Worm (Caenorhabditis elegans): Measurements from ENCODE around the gene msp-53.
A peak's percentile ranks its signal among the peaks of the same experiment; 100 is the strongest.

Gene msp-53

DNA sequence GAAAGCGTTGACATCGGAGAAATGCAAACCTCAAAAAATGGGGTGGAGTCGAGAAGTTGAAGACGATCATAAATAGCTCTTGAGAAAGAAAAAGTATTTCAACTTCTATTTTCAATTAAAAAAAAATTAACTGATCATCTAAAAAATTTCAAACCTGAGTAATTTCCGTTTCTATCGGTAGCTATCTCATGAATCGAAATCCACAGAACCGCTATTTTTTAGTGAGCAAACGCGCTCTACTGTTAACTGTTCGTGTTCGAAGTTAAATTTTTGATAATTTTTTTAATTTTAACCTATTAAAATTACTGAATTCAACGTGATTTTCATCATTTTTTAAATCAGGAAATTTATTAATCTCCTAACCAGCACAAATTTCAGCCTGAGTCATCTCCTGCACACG lies 19.0 kb upstream of the msp-53 start:
- TF ChIP-seq unc-62 (GFP tag; optimal IDR thresholded peaks at IDR 0.05) (no peak), cnd-1 (tag; optimal IDR thresholded peaks at IDR 0.05) (no peak), nhr-12 (tag; optimal IDR thresholded peaks at IDR 0.05) (no peak), elt-3 (tag; optimal IDR thresholded peaks at IDR 0.05) (no peak), blmp-1 (tag; optimal IDR thresholded peaks at IDR 0.05) (no peak), ceh-83 (GFP tag; optimal IDR thresholded peaks at IDR 0.05) (no peak), mab-5 (tag; optimal IDR thresholded peaks at IDR 0.05) (no peak), drap-1 (GFP tag; optimal IDR thresholded peaks at IDR 0.05) (no peak), ceh-43 (GFP tag; optimal IDR thresholded peaks at IDR 0.05) (no peak), snpc-4 (tag; optimal IDR thresholded peaks at IDR 0.05) (no peak), lsy-2 (tag; optimal IDR thresholded peaks at IDR 0.05) (no peak), mls-2 (tag; optimal IDR thresholded peaks at IDR 0.05) (no peak), nhr-28 (tag; optimal IDR thresholded peaks at IDR 0.05) (no peak), pha-4 (tag; optimal IDR thresholded peaks at IDR 0.05) (no peak), ceh-39 (tag; optimal IDR thresholded peaks at IDR 0.05) (no peak), sem-2 (GFP tag; optimal IDR thresholded peaks at IDR 0.05) (no peak), lin-32 (GFP tag; optimal IDR thresholded peaks at IDR 0.05) (no peak), nhr-2 (tag; optimal IDR thresholded peaks at IDR 0.05) (no peak), sptf-1 (tag; optimal IDR thresholded peaks at IDR 0.05) (no peak)

DNA sequence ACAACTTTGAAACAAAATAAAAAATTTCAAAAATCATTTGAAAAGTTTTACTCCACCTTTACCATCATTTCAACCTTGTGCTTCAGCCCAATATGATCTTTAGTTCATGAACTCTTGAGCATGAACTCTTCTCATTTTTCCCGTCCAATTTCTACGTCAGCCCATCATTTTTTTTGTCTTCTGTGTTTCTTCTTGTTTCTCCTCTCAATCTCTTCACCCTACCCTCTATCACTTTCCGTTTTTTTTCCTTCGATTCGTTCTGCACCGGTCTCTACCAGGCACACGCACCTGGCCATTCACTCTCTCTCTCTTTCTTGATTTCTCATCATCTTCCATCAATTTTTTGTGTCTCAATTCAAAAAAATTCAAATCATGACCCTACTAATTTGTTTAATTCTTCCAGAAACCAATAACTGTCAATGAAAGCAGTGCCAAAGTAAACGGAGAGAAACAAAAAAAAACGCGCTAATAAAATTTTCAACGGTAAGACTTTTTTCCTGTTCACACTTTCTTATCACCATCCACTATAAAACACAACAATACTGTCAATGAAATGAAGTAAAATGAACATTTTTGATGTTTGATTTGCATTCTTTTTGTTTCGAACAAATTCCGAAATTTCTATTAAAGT lies 18.2 kb upstream of the msp-53 start, which contains the start of gene pygo-1:
TSS of gene pygo-1 (plus strand) at position 404 of the 631 bp plus-strand sequence.
- TF ChIP-seq blmp-1 (tag; optimal IDR thresholded peaks at IDR 0.05) (no peak), flh-1 (GFP tag; optimal IDR thresholded peaks at IDR 0.05) (no peak), sem-2 (GFP tag; optimal IDR thresholded peaks at IDR 0.05) (no peak), drap-1 (GFP tag; optimal IDR thresholded peaks at IDR 0.05) (no peak), nhr-28 (tag; optimal IDR thresholded peaks at IDR 0.05) (no peak), ceh-39 (tag; optimal IDR thresholded peaks at IDR 0.05) (no peak), nhr-76 (tag; optimal IDR thresholded peaks at IDR 0.05) (no peak), unc-39 (tag; optimal IDR thresholded peaks at IDR 0.05) (no peak), lin-32 (GFP tag; optimal IDR thresholded peaks at IDR 0.05) (no peak), lin-13 (tag; optimal IDR thresholded peaks at IDR 0.05) (no peak), mep-1 (tag; optimal IDR thresholded peaks at IDR 0.05) (no peak), ceh-83 (GFP tag; optimal IDR thresholded peaks at IDR 0.05) (no peak), unc-62 (GFP tag; optimal IDR thresholded peaks at IDR 0.05) (no peak), zip-8 (tag; optimal IDR thresholded peaks at IDR 0.05) (no peak), M03D4.4 (tag; optimal IDR thresholded peaks at IDR 0.05) (no peak), snpc-4 (tag; optimal IDR thresholded peaks at IDR 0.05) (no peak), ham-2 (GFP tag; optimal IDR thresholded peaks at IDR 0.05) (no peak), ceh-43 (GFP tag; optimal IDR thresholded peaks at IDR 0.05) (no peak)

DNA sequence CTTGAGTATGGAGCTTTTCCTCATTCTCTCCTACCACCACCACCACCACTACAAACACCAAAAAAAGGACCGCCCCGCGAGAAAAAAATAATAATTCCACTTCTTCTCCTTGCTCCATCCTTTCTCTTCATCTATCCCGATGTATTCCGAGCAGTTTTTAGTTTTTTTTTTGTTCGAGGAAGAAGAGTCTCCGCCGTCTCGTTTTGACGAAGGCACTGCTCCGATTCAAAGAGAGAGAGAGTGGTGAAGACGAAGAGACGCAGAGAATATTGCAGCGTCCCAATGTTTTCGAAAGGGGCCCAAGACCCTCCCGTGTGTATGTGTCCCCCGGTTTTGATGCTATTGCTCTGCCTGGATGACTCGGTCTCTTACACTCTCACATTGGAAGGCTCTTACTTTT lies 16.3 kb upstream of the msp-53 start:
- no peak for TF ChIP-seq unc-120 (tag; optimal IDR thresholded peaks at IDR 0.05; ENCODE audit: poor library complexity, severe bottlenecking)
- no peak for TF ChIP-seq snpc-4 (tag; optimal IDR thresholded peaks at IDR 0.05)
- TF ChIP-seq blmp-1 (tag; optimal IDR thresholded peaks at IDR 0.05) = no peak
- TF ChIP-seq ces-1 (GFP tag; optimal IDR thresholded peaks at IDR 0.05) = no peak
- TF ChIP-seq pha-4 (tag; optimal IDR thresholded peaks at IDR 0.05) = no peak
- TF ChIP-seq nhr-76 (tag; optimal IDR thresholded peaks at IDR 0.05) = no peak
- TF ChIP-seq lin-32 (GFP tag; optimal IDR thresholded peaks at IDR 0.05) = no peak
- TF ChIP-seq nhr-237 (tag; optimal IDR thresholded peaks at IDR 0.05) = no peak
- no peak for TF ChIP-seq ham-2 (GFP tag; optimal IDR thresholded peaks at IDR 0.05)
- no peak for TF ChIP-seq mls-2 (tag; optimal IDR thresholded peaks at IDR 0.05)
- no peak for TF ChIP-seq drap-1 (GFP tag; optimal IDR thresholded peaks at IDR 0.05)
- TF ChIP-seq elt-3 (tag; optimal IDR thresholded peaks at IDR 0.05) = no peak
- no peak for TF ChIP-seq ceh-83 (GFP tag; optimal IDR thresholded peaks at IDR 0.05)

DNA sequence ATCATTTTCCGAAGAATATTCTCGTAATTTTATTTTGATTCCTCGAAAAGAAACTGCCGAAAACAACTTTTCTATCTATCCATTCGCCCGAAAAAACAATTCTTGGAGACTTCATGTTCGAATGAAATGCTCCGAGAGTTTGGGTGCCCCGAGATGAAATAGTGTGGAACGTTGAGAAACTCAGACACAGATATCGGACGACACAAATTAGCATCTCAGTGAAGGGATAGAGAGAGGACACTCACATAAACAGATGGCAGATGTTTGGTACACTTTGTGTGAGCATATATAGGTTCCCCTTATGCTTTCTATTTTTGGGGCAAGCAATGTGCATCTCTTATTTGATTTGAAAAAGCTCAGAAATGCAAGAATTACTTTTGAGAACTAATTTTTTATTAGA lies 14.0 kb upstream of the msp-53 start:
- TF ChIP-seq pha-4 (tag; optimal IDR thresholded peaks at IDR 0.05) (no peak), ztf-11 (tag; optimal IDR thresholded peaks at IDR 0.05) (no peak), lin-32 (GFP tag; optimal IDR thresholded peaks at IDR 0.05) (peak; percentile 49), nhr-2 (tag; optimal IDR thresholded peaks at IDR 0.05) (peak; percentile 63), ceh-39 (tag; optimal IDR thresholded peaks at IDR 0.05) (no peak), ces-1 (GFP tag; optimal IDR thresholded peaks at IDR 0.05) (peak; percentile 75), bed-3 (GFP tag; optimal IDR thresholded peaks at IDR 0.05) (no peak), snpc-4 (tag; optimal IDR thresholded peaks at IDR 0.05) (no peak), nhr-237 (tag; optimal IDR thresholded peaks at IDR 0.05) (no peak), elt-1 (tag; optimal IDR thresholded peaks at IDR 0.05; ENCODE audit: borderline replicate concordance, insufficient read depth) (no peak), nhr-76 (tag; optimal IDR thresholded peaks at IDR 0.05) (no peak), mls-2 (tag; optimal IDR thresholded peaks at IDR 0.05) (no peak), lsy-2 (tag; optimal IDR thresholded peaks at IDR 0.05) (no peak), nhr-28 (tag; optimal IDR thresholded peaks at IDR 0.05) (no peak), unc-120 (tag; optimal IDR thresholded peaks at IDR 0.05; ENCODE audit: poor library complexity, severe bottlenecking) (peak; percentile 59), mab-5 (tag; optimal IDR thresholded peaks at IDR 0.05) (no peak), lin-13 (tag; optimal IDR thresholded peaks at IDR 0.05) (no peak), nhr-12 (tag; optimal IDR thresholded peaks at IDR 0.05) (no peak), sptf-1 (tag; optimal IDR thresholded peaks at IDR 0.05) (no peak), hlh-1 (tag; optimal IDR thresholded peaks at IDR 0.05) (peak; percentile 18), ham-2 (GFP tag; optimal IDR thresholded peaks at IDR 0.05) (no peak), ceh-43 (GFP tag; optimal IDR thresholded peaks at IDR 0.05) (no peak), zip-8 (tag; optimal IDR thresholded peaks at IDR 0.05) (no peak), sem-2 (GFP tag; optimal IDR thresholded peaks at IDR 0.05) (no peak), flh-1 (GFP tag; optimal IDR thresholded peaks at IDR 0.05) (no peak), drap-1 (GFP tag; optimal IDR thresholded peaks at IDR 0.05) (no peak), elt-3 (tag; optimal IDR thresholded peaks at IDR 0.05) (no peak), unc-62 (GFP tag; optimal IDR thresholded peaks at IDR 0.05) (peak; percentile 36), mep-1 (tag; optimal IDR thresholded peaks at IDR 0.05) (peak; percentile 13), unc-39 (tag; optimal IDR thresholded peaks at IDR 0.05) (no peak), cnd-1 (tag; optimal IDR thresholded peaks at IDR 0.05) (peak; percentile 84), blmp-1 (tag; optimal IDR thresholded peaks at IDR 0.05) (no peak), ceh-83 (GFP tag; optimal IDR thresholded peaks at IDR 0.05) (no peak), M03D4.4 (tag; optimal IDR thresholded peaks at IDR 0.05) (no peak), tbx-8 (GFP tag; optimal IDR thresholded peaks at IDR 0.05) (no peak)

Measured in whole organism, mixed stage, embryonic.